Fruit fly (Drosophila melanogaster): Measurements from ENCODE around the gene CG31875.

CG31875 gene

dm6 chr2L:9963603-9964042, 38.9 kb downstream of the CG31875 start, which contains the start of gene CG5850:
Gene CG5850, minus strand, starts transcription at chr2L:9963949.
- peak; percentile 71 for TF ChIP-seq bab1 (GFP tag; optimal IDR thresholded peaks at IDR 0.05)
- TF ChIP-seq toe (GFP tag; optimal IDR thresholded peaks at IDR 0.05), result no peak
- TF ChIP-seq kay (GFP tag; ENCODE audit: borderline replicate concordance), result no peak
- TF ChIP-seq CG14711 (tag; optimal IDR thresholded peaks at IDR 0.05), result peak; percentile 16
- TF ChIP-seq Mnt (GFP tag; optimal IDR thresholded peaks at IDR 0.05), result peak; percentile 15
- peak; percentile 47 for TF ChIP-seq CG7101 (tag; optimal IDR thresholded peaks at IDR 0.05)
- peak; percentile 22 for TF ChIP-seq CG11617 (GFP tag; optimal IDR thresholded peaks at IDR 0.05)

dm6 chr2L:9960758-9961157, 41.8 kb downstream of the CG31875 start:
- TF ChIP-seq CG33017 (tag; optimal IDR thresholded peaks at IDR 0.05), result no peak
- TF ChIP-seq Mnt (GFP tag; optimal IDR thresholded peaks at IDR 0.05), result no peak
- TF ChIP-seq tj (GFP tag; optimal IDR thresholded peaks at IDR 0.05), result no peak
- no peak for TF ChIP-seq kay (GFP tag; ENCODE audit: borderline replicate concordance)
- no peak for TF ChIP-seq CG1620 (GFP tag; optimal IDR thresholded peaks at IDR 0.05)
- no peak for TF ChIP-seq Hr96 (GFP tag; optimal IDR thresholded peaks at IDR 0.05)
- TF ChIP-seq bab1 (GFP tag; optimal IDR thresholded peaks at IDR 0.05), result no peak
- TF ChIP-seq ovo (GFP tag; optimal IDR thresholded peaks at IDR 0.05), result no peak
- no peak for TF ChIP-seq Crg-1 (GFP tag; optimal IDR thresholded peaks at IDR 0.05)
- TF ChIP-seq Clk (GFP tag; optimal IDR thresholded peaks at IDR 0.05), result no peak
- TF ChIP-seq CG12768 (GFP tag; optimal IDR thresholded peaks at IDR 0.05), result no peak
- TF ChIP-seq cic (GFP tag; optimal IDR thresholded peaks at IDR 0.05), result no peak
- no peak for TF ChIP-seq cnc (optimal IDR thresholded peaks at IDR 0.05)
- TF ChIP-seq CG11617 (GFP tag; optimal IDR thresholded peaks at IDR 0.05), result no peak
- no peak for TF ChIP-seq CG7101 (tag; optimal IDR thresholded peaks at IDR 0.05)

- TF ChIP-seq Crg-1 (GFP tag; optimal IDR thresholded peaks at IDR 0.05) (peak; percentile 73), CG7045 (GFP tag; optimal IDR thresholded peaks at IDR 0.05) (peak; percentile 84), ovo (GFP tag; optimal IDR thresholded peaks at IDR 0.05) (peak; percentile 65), Mnt (GFP tag; optimal IDR thresholded peaks at IDR 0.05) (peak; percentile 74), tj (GFP tag; optimal IDR thresholded peaks at IDR 0.05) (peak; percentile 68), Clk (GFP tag; optimal IDR thresholded peaks at IDR 0.05) (peak; percentile 45), CG12768 (GFP tag; optimal IDR thresholded peaks at IDR 0.05) (peak; percentile 85), Hr96 (GFP tag; optimal IDR thresholded peaks at IDR 0.05) (no peak), CG1620 (GFP tag; optimal IDR thresholded peaks at IDR 0.05) (peak; percentile 83), CG14711 (tag; optimal IDR thresholded peaks at IDR 0.05) (peak; percentile 94), CG11617 (GFP tag; optimal IDR thresholded peaks at IDR 0.05) (peak; percentile 92), toe (GFP tag; optimal IDR thresholded peaks at IDR 0.05) (no peak), pad (GFP tag; optimal IDR thresholded peaks at IDR 0.05) (peak; percentile 64), bab1 (GFP tag; optimal IDR thresholded peaks at IDR 0.05) (peak; percentile 96), CG5204 (GFP tag; optimal IDR thresholded peaks at IDR 0.05) (no peak), kay (GFP tag; ENCODE audit: borderline replicate concordance) (no peak), cic (GFP tag; optimal IDR thresholded peaks at IDR 0.05) (peak; percentile 51), CG7101 (tag; optimal IDR thresholded peaks at IDR 0.05) (peak; percentile 95), cnc (optimal IDR thresholded peaks at IDR 0.05) (no peak), CG33017 (tag; optimal IDR thresholded peaks at IDR 0.05) (peak; percentile 93)
Measured at dm6 chr2L:9956993-9957652, 45.4 kb downstream of the CG31875 start, which contains the start of the genes CG4658 and CG5846. Gene CG4658, plus strand, starts transcription at chr2L:9957132. Gene CG5846, minus strand, starts transcription at chr2L:9957237.

dm6 chr2L:9954696-9955095, 47.8 kb downstream of the CG31875 start:
- no peak for TF ChIP-seq CG1620 (GFP tag; optimal IDR thresholded peaks at IDR 0.05)
- no peak for TF ChIP-seq CG5204 (GFP tag; optimal IDR thresholded peaks at IDR 0.05)
- TF ChIP-seq bab1 (GFP tag; optimal IDR thresholded peaks at IDR 0.05), result no peak
- no peak for TF ChIP-seq CG7101 (tag; optimal IDR thresholded peaks at IDR 0.05)
- no peak for TF ChIP-seq CG14711 (tag; optimal IDR thresholded peaks at IDR 0.05)
- no peak for TF ChIP-seq toe (GFP tag; optimal IDR thresholded peaks at IDR 0.05)
- TF ChIP-seq pad (GFP tag; optimal IDR thresholded peaks at IDR 0.05), result no peak
- no peak for TF ChIP-seq CG7045 (GFP tag; optimal IDR thresholded peaks at IDR 0.05)
- TF ChIP-seq tj (GFP tag; optimal IDR thresholded peaks at IDR 0.05), result no peak
- TF ChIP-seq Clk (GFP tag; optimal IDR thresholded peaks at IDR 0.05), result no peak
- TF ChIP-seq Hr96 (GFP tag; optimal IDR thresholded peaks at IDR 0.05), result no peak
- TF ChIP-seq ovo (GFP tag; optimal IDR thresholded peaks at IDR 0.05), result no peak

- TF ChIP-seq CG7101 (tag; optimal IDR thresholded peaks at IDR 0.05), result peak; percentile 94
- peak; percentile 17 for TF ChIP-seq Hr96 (GFP tag; optimal IDR thresholded peaks at IDR 0.05)
- TF ChIP-seq CG11617 (GFP tag; optimal IDR thresholded peaks at IDR 0.05), result peak; percentile 89
- no peak for TF ChIP-seq CG1620 (GFP tag; optimal IDR thresholded peaks at IDR 0.05)
- no peak for TF ChIP-seq CG5204 (GFP tag; optimal IDR thresholded peaks at IDR 0.05)
- TF ChIP-seq CG7045 (GFP tag; optimal IDR thresholded peaks at IDR 0.05), result peak; percentile 89
- peak; percentile 60 for TF ChIP-seq toe (GFP tag; optimal IDR thresholded peaks at IDR 0.05)
- peak; percentile 38 for TF ChIP-seq ovo (GFP tag; optimal IDR thresholded peaks at IDR 0.05)
- peak; percentile 79 for TF ChIP-seq pad (GFP tag; optimal IDR thresholded peaks at IDR 0.05)
- TF ChIP-seq Clk (GFP tag; optimal IDR thresholded peaks at IDR 0.05), result peak; percentile 61
- peak; percentile 90 for TF ChIP-seq CG12768 (GFP tag; optimal IDR thresholded peaks at IDR 0.05)
- TF ChIP-seq CG14711 (tag; optimal IDR thresholded peaks at IDR 0.05), result peak; percentile 95
- TF ChIP-seq Mnt (GFP tag; optimal IDR thresholded peaks at IDR 0.05), result peak; percentile 85
- peak; percentile 89 for TF ChIP-seq CG33017 (tag; optimal IDR thresholded peaks at IDR 0.05)
- peak; percentile 69 for TF ChIP-seq Crg-1 (GFP tag; optimal IDR thresholded peaks at IDR 0.05)
- TF ChIP-seq cnc (optimal IDR thresholded peaks at IDR 0.05), result no peak
- peak; percentile 50 for TF ChIP-seq cic (GFP tag; optimal IDR thresholded peaks at IDR 0.05)
- TF ChIP-seq kay (GFP tag; ENCODE audit: borderline replicate concordance), result no peak
- peak; percentile 92 for TF ChIP-seq bab1 (GFP tag; optimal IDR thresholded peaks at IDR 0.05)
- peak; percentile 61 for TF ChIP-seq tj (GFP tag; optimal IDR thresholded peaks at IDR 0.05)
Measured at dm6 chr2L:9954119-9954518, 48.4 kb downstream of the CG31875 start, which contains the start of the genes CG13126 and CG4709. Gene CG13126, minus strand, starts transcription at chr2L:9954181. Gene CG4709, plus strand, starts transcription at chr2L:9954325.
